Worm (Caenorhabditis elegans): ENCODE results near the gene C35B8.3.
A peak's percentile ranks its signal among the peaks of the same experiment; 100 is the strongest.
"Not testable (repeated sequence)": the region's sequence is repeated elsewhere in the genome, so short reads cannot be mapped to it uniquely, and the experiment has no call there.

The C35B8.3 gene

DNA sequence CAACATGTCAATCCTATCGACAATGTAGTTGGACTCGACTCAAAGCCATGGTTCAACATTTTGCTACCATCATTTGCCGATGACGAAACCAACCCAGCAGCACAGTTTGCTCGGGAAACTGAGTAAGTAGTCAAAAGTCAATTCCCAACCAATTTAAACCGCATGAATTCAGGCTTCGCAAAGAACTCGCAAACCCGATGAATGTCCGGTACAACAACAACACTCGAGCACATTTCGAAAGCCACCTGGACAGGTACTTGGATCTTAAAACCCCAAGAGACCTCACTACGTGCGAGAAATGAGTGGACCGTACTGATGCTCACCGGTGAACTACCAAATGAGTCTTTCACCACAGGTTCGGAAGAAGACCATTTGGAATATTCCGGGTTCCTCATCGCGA lies 19.6 kb upstream of the C35B8.3 start:
- TF ChIP-seq efl-1 (optimal IDR thresholded peaks at IDR 0.05) (no peak), efl-1 (GFP tag; optimal IDR thresholded peaks at IDR 0.05 in 1 of 2) (peak in 1 of 2 experiments; percentile 16), grh-1 (GFP tag; IDR thresholded peaks at IDR 0.05) (no peak)

DNA sequence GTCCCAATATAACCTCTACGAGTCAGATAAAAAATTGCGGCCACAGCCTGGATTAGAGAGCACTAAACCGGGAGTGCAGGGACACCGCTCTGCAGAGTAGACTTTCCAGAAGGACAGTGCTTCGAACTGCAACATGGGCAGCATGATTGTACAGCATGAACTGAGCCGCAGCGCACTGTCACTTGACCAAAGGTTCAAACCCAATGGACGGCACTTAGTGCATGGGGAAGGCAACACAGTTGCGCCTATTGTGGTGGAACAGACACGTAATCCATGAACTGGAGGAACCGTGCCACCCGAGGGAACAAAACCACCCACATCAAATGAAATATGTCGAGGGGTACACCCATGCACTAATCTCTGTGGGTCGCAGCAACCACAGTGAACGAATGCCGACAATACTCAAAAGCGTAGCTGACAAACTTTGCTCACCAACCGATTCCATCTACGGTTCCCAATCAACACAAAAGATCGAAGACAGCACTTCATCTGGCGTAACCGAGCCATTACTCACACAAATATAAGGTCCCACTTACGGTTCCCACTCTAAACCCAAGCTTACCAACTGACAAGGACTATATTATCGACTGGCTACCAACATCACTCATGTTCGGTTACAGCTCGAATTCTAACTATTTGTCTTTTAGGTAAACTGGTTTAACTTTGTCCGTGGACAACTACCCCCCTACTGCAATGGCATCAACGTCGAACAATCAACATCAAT lies 18.2 kb upstream of the C35B8.3 start:
- TF ChIP-seq C16A3.4 (tag; optimal IDR thresholded peaks at IDR 0.05) (no peak), unc-86 (tag; optimal IDR thresholded peaks at IDR 0.05) (no peak), efl-1 (optimal IDR thresholded peaks at IDR 0.05) (no peak), efl-1 (GFP tag; optimal IDR thresholded peaks at IDR 0.05 in 1 of 2) (peak in 1 of 2 experiments; percentile 55)

DNA sequence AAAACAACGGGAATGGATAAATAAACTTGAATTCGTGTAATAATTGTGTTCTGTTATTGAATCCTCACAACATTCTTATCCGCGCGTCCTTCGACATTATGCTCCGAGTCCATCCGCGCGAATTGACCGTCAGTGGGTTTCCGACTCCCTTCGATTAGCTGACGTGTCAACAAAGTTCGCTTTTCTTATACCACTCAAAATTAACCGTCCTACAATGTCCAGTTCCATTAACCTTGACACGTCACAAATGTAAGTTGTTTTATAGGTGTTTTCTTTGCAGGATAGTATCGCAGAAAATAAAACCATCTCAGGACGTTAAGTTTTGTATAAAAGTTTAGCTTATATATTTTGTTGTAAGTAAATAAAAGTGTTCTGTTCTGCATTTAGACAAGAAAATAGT lies 10.3 kb upstream of the C35B8.3 start, which contains the start of gene crb-3:
Gene crb-3, plus strand, starts transcription at position 301 of the 400 bp plus-strand sequence.
- TF ChIP-seq hlh-17 (GFP tag; optimal IDR thresholded peaks at IDR 0.05; ENCODE audit: borderline replicate concordance); nhr-20 (tag; optimal IDR thresholded peaks at IDR 0.05); lin-15B (tag; optimal IDR thresholded peaks at IDR 0.05): not testable (repeated sequence)

DNA sequence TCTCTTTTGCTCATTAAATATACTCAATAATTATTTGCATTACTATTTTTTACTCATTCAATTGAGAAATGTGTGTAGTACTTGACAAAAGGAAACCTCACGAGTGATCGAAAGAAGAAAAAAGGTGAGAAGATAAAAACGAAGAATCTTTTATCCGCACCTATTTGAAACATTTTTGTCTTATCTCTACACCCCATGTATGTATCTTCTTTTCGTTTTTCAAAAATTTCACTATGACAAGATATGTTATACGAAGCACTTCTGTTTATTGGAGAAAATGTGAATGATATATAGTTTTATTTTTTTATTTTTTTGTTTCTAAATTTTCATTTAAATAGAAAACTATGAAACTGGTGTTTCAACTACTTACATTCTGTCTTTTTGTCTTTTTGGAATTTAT lies 8.7 kb upstream of the C35B8.3 start:
- TF ChIP-seq nhr-85 (tag) = peak; percentile 55
- peak; percentile 80 for TF ChIP-seq blmp-1 (tag; optimal IDR thresholded peaks at IDR 0.05)
- no peak for TF ChIP-seq ama-1 (optimal IDR thresholded peaks at IDR 0.05)
- TF ChIP-seq hpl-2 (GFP tag; optimal IDR thresholded peaks at IDR 0.05) = no peak
- TF ChIP-seq lin-14 (GFP tag; optimal IDR thresholded peaks at IDR 0.05) = peak; percentile 17

DNA sequence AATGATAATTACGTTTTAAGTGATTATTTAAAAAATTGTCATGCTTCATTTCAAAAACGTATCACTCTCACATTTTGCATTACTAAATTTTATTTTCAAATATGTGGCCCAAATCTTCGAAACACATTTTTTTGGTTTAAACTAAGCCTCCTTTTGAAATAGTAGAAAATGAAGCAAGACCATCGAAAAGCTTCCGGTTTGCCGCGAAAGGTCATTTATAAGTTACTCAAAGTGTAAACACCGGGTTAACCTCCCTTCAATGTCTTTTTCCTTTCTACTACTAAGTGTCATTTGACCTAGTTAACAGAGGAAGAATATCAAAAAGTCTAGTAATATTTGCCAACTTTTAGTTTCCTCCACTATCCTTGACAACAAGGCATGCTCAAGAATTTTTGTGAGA lies 7.0 kb upstream of the C35B8.3 start:
- TF ChIP-seq blmp-1 (tag; optimal IDR thresholded peaks at IDR 0.05) = peak; percentile 8
- no peak for TF ChIP-seq aly-2 (tag; optimal IDR thresholded peaks at IDR 0.05)

DNA sequence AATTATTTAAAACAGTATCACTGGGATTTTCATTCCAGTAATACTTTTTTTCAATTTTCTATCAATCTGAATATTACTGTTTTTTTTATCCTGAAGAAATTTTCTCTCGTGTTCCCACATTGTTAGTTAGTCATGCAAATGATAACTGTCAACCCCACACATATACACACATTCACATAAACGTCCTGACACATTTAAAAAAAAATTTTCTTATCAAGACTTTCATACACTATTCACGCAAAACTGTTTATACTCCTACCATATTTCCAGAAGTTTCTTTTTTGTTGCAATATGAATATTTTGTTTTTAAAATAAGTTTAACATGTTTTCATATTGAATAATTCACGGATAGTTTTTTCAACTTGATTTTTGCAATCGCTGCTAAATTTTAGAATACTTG lies 5.2 kb upstream of the C35B8.3 start:
- TF ChIP-seq snpc-4 (tag; optimal IDR thresholded peaks at IDR 0.05) (no peak), swsn-7 (tag; optimal IDR thresholded peaks at IDR 0.05) (no peak), snu-23 (GFP tag; optimal IDR thresholded peaks at IDR 0.05) (no peak), mab-9 (GFP tag; IDR thresholded peaks at IDR 0.05) (no peak), elt-3 (tag; optimal IDR thresholded peaks at IDR 0.05) (no peak), nhr-84 (tag; optimal IDR thresholded peaks at IDR 0.05) (no peak), nhr-28 (tag; optimal IDR thresholded peaks at IDR 0.05) (no peak), elt-2 (tag; optimal IDR thresholded peaks at IDR 0.05) (no peak), mef-2 (tag; optimal IDR thresholded peaks at IDR 0.05) (no peak), jun-1 (tag; optimal IDR thresholded peaks at IDR 0.05) (no peak), xbp-1 (tag; optimal IDR thresholded peaks at IDR 0.05) (no peak), dpl-1 (GFP tag; optimal IDR thresholded peaks at IDR 0.05) (no peak), nhr-19 (GFP tag; conservative IDR thresholded peaks at IDR 0.05) (no peak), lir-3 (tag; optimal IDR thresholded peaks at IDR 0.05; ENCODE audit: poor library complexity) (no peak), lin-14 (GFP tag; optimal IDR thresholded peaks at IDR 0.05) (no peak), mdl-1 (tag; optimal IDR thresholded peaks at IDR 0.05) (no peak), lin-35 (GFP tag; optimal IDR thresholded peaks at IDR 0.05) (no peak), aha-1 (tag; optimal IDR thresholded peaks at IDR 0.05) (no peak)

DNA sequence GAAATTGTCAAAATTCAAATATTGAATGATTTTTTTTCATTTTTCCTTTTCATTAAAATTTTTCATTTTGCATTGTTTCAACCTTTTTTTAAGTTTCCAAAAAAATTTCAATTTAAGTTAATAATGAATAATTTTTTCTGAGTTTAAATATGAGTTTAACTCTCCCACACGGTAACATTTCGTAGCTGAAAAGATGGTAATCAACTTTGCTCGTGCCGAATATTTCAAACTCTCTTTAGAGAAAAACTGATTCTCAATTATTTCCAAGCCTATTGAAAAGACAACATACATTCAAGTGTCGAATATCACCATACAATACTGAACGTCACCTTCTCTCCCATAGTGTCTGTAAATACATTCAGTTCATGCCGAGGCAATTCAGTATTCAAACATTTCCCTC lies 4.8 kb upstream of the C35B8.3 start:
- TF ChIP-seq tbx-2 (tag; optimal IDR thresholded peaks at IDR 0.05) (no peak), lin-35 (GFP tag; optimal IDR thresholded peaks at IDR 0.05) (no peak), irx-1 (tag; optimal IDR thresholded peaks at IDR 0.05) (no peak), nhr-237 (tag; optimal IDR thresholded peaks at IDR 0.05) (no peak), vab-15 (tag; optimal IDR thresholded peaks at IDR 0.05) (no peak), blmp-1 (tag; optimal IDR thresholded peaks at IDR 0.05) (no peak), nhr-12 (tag; optimal IDR thresholded peaks at IDR 0.05) (no peak), ces-1 (GFP tag; optimal IDR thresholded peaks at IDR 0.05) (no peak), ceh-90 (tag; optimal IDR thresholded peaks at IDR 0.05) (no peak), sup-37 (GFP tag; optimal IDR thresholded peaks at IDR 0.05) (no peak)
